Fruit fly (Drosophila melanogaster) whole organism, prepupa: ENCODE results near the gene Osi19.

ENCODE experiments used
- Blimp-1 ChIP-seq: fragments of 200-800 bp; sonication (Bioruptor generic); optimal IDR thresholded peaks from 3 replicates; lab custom pipeline; 2017; ENCODE audit warnings: missing biosample characterization, missing genetic modification characterization, mild to moderate bottlenecking, moderate library complexity, missing genetic modification reagents
- CG10631 ChIP-seq: fragments of 200-800 bp; sonication (Bioruptor generic); optimal IDR thresholded peaks from 2 replicates; lab custom pipeline; 2016; ENCODE audit warnings: missing biosample characterization, missing genetic modification characterization
- CG10669 ChIP-seq: fragments of 200-800 bp; sonication (Bioruptor generic); optimal IDR thresholded peaks from 3 replicates; lab custom pipeline; 2018; ENCODE audit warnings: missing biosample characterization, mild to moderate bottlenecking, missing genetic modification characterization, moderate library complexity
- CG11294 ChIP-seq: fragments of 200-800 bp; sonication (Bioruptor generic); IDR thresholded peaks from 2 replicates; pipeline ENCODE4 v1.3.6; 2022; ENCODE audit warnings: missing biosample characterization, missing genetic modification characterization
- CG11762 ChIP-seq: fragments of 200-800 bp; sonication (Bioruptor generic); optimal IDR thresholded peaks from 3 replicates; lab custom pipeline; 2016; ENCODE audit warnings: missing biosample characterization, missing genetic modification characterization; ENCODE audit not compliant: insufficient read depth
- CG11902 ChIP-seq: fragments of 200-800 bp; sonication (Bioruptor generic); optimal IDR thresholded peaks from 3 replicates; lab custom pipeline; 2016; ENCODE audit warnings: missing biosample characterization, missing genetic modification characterization
- CG1621 ChIP-seq: fragments of 200-800 bp; sonication (Bioruptor generic); optimal IDR thresholded peaks from 3 replicates; lab custom pipeline; 2018; ENCODE audit warnings: missing biosample characterization, mild to moderate bottlenecking, missing genetic modification characterization
- CG3919 ChIP-seq: fragments of 200-800 bp; sonication (Bioruptor generic); optimal IDR thresholded peaks from 3 replicates; lab custom pipeline; 2016; ENCODE audit warnings: missing biosample characterization, missing genetic modification characterization
- CG6792 ChIP-seq: fragments of 200-800 bp; sonication (Bioruptor generic); optimal IDR thresholded peaks from 3 replicates; lab custom pipeline; 2016; ENCODE audit warnings: missing biosample characterization, missing genetic modification characterization
- CG6808 ChIP-seq: fragments of 200-800 bp; sonication (Bioruptor generic); optimal IDR thresholded peaks from 3 replicates; lab custom pipeline; 2017; ENCODE audit warnings: missing biosample characterization, missing genetic modification characterization, mild to moderate bottlenecking, moderate library complexity, missing genetic modification reagents
- CG6854 ChIP-seq: fragments of 200-800 bp; sonication (Bioruptor generic); optimal IDR thresholded peaks from 2 replicates; lab custom pipeline; 2017; ENCODE audit warnings: missing biosample characterization, mild to moderate bottlenecking, missing genetic modification characterization
- CG8119 ChIP-seq: fragments of 200-800 bp; sonication (Bioruptor generic); IDR thresholded peaks from 3 replicates; pipeline ENCODE4 v1.3.6; 2022; ENCODE audit warnings: missing biosample characterization, missing genetic modification characterization
- CG8632 ChIP-seq: fragments of 200-800 bp; sonication (Bioruptor generic); optimal IDR thresholded peaks from 3 replicates; lab custom pipeline; 2016; ENCODE audit warnings: missing biosample characterization, missing genetic modification characterization
- CG9139 ChIP-seq: fragments of 200-800 bp; sonication (Bioruptor generic); optimal IDR thresholded peaks from 3 replicates; lab custom pipeline; 2017; ENCODE audit warnings: missing biosample characterization, mild to moderate bottlenecking, missing genetic modification characterization
- Eip78C ChIP-seq: fragments of 200-800 bp; sonication (Bioruptor generic); peaks from one replicate; lab custom pipeline; 2016; ENCODE audit warnings: missing biosample characterization, missing genetic modification characterization
- Eip93F ChIP-seq: fragments of 200-800 bp; sonication (Bioruptor generic); optimal IDR thresholded peaks from 2 replicates; lab custom pipeline; 2016; ENCODE audit warnings: missing biosample characterization, mild to moderate bottlenecking, missing genetic modification characterization
- Ets21C ChIP-seq: fragments of 200-800 bp; sonication (Bioruptor generic); optimal IDR thresholded peaks from 3 replicates; lab custom pipeline; 2016; ENCODE audit warnings: missing biosample characterization, missing genetic modification characterization
- Ets96B ChIP-seq: fragments of 200-800 bp; optimal IDR thresholded peaks from 2 replicates; lab custom pipeline; 2019; ENCODE audit warnings: missing biosample characterization, mild to moderate bottlenecking, missing genetic modification characterization, moderate library complexity
- Gug ChIP-seq: fragments of 200-800 bp; sonication (Bioruptor generic); IDR thresholded peaks from 2 replicates; pipeline ENCODE4 v1.3.6; 2022; ENCODE audit warnings: missing biosample characterization, missing genetic modification characterization
- Hr38 ChIP-seq: sonication (Bioruptor generic); optimal IDR thresholded peaks from 2 replicates; lab custom pipeline; 2016; ENCODE audit warnings: missing biosample characterization, missing genetic modification characterization
- Hr39 ChIP-seq: fragments of 200-800 bp; sonication (Bioruptor generic); optimal IDR thresholded peaks from 2 replicates; lab custom pipeline; 2016; ENCODE audit warnings: missing biosample characterization, missing genetic modification characterization
- Hr4 ChIP-seq: fragments of 200-800 bp; sonication (Bioruptor generic); optimal IDR thresholded peaks from 3 replicates; lab custom pipeline; 2016; ENCODE audit warnings: missing biosample characterization, missing genetic modification characterization
- Lpt ChIP-seq: fragments of 200-800 bp; sonication (Bioruptor generic); optimal IDR thresholded peaks from 3 replicates; lab custom pipeline; 2016; ENCODE audit warnings: missing biosample characterization, missing genetic modification characterization
- Met ChIP-seq: fragments of 200-800 bp; sonication (Bioruptor generic); optimal IDR thresholded peaks from 3 replicates; lab custom pipeline; 2016; ENCODE audit warnings: missing biosample characterization, missing genetic modification characterization
- OdsH ChIP-seq: fragments of 200-800 bp; sonication (Bioruptor generic); optimal IDR thresholded peaks from 3 replicates; lab custom pipeline; 2016; ENCODE audit warnings: missing biosample characterization, missing genetic modification characterization
- Smox ChIP-seq: fragments of 200-800 bp; sonication (Bioruptor generic); optimal IDR thresholded peaks from 3 replicates; lab custom pipeline; 2016; ENCODE audit warnings: missing biosample characterization, missing genetic modification characterization
- Sox102F ChIP-seq: fragments of 200-800 bp; sonication (Bioruptor generic); optimal IDR thresholded peaks from 2 replicates; lab custom pipeline; 2016; ENCODE audit warnings: missing biosample characterization, mild to moderate bottlenecking, missing genetic modification characterization
- Sox14 ChIP-seq: fragments of 200-800 bp; sonication (Bioruptor generic); optimal IDR thresholded peaks from 3 replicates; lab custom pipeline; 2016; ENCODE audit warnings: missing biosample characterization, missing genetic modification characterization
- Sox15 ChIP-seq: fragments of 200-800 bp; sonication (Bioruptor generic); optimal IDR thresholded peaks from 3 replicates; lab custom pipeline; 2016; ENCODE audit warnings: missing biosample characterization, missing genetic modification characterization
- achi ChIP-seq: fragments of 200-800 bp; sonication (Bioruptor generic); optimal IDR thresholded peaks from 3 replicates; lab custom pipeline; 2016; ENCODE audit warnings: missing biosample characterization, missing genetic modification characterization
- cyc ChIP-seq: fragments of 200-800 bp; sonication (Bioruptor generic); optimal IDR thresholded peaks from 3 replicates; lab custom pipeline; 2016; ENCODE audit warnings: missing biosample characterization, missing genetic modification characterization
- dac ChIP-seq: fragments of 200-800 bp; sonication (Bioruptor generic); optimal IDR thresholded peaks from 2 replicates; lab custom pipeline; 2017; ENCODE audit warnings: missing biosample characterization, mild to moderate bottlenecking, missing genetic modification characterization
- dsx ChIP-seq: fragments of 200-800 bp; optimal IDR thresholded peaks from 3 replicates; lab custom pipeline; 2019; ENCODE audit warnings: missing biosample characterization, mild to moderate bottlenecking, missing genetic modification characterization, moderate library complexity; ENCODE audit not compliant: poor library complexity, severe bottlenecking
- eg ChIP-seq: fragments of 200-800 bp; sonication (Bioruptor generic); IDR thresholded peaks from 3 replicates; pipeline ENCODE4 v1.3.6; 2022; ENCODE audit warnings: missing biosample characterization, missing genetic modification characterization
- fd59A ChIP-seq: fragments of 200-800 bp; sonication (Bioruptor generic); optimal IDR thresholded peaks from 2 replicates; lab custom pipeline; 2017; ENCODE audit warnings: missing biosample characterization, mild to moderate bottlenecking, missing genetic modification characterization, missing genetic modification reagents
- fd85E ChIP-seq: fragments of 200-800 bp; sonication (Bioruptor generic); optimal IDR thresholded peaks from 3 replicates; lab custom pipeline; 2016; ENCODE audit warnings: missing biosample characterization, missing genetic modification characterization
- fkh ChIP-seq: fragments of 200-800 bp; sonication (Bioruptor generic); optimal IDR thresholded peaks from 3 replicates; lab custom pipeline; 2017; ENCODE audit warnings: missing biosample characterization, mild to moderate bottlenecking, missing genetic modification characterization, moderate library complexity
- lz ChIP-seq: fragments of 200-800 bp; sonication (Bioruptor generic); optimal IDR thresholded peaks from 3 replicates; lab custom pipeline; 2016; ENCODE audit warnings: missing biosample characterization, missing genetic modification characterization
- net ChIP-seq: fragments of 200-800 bp; sonication (Bioruptor generic); optimal IDR thresholded peaks from 3 replicates; lab custom pipeline; 2016; ENCODE audit warnings: missing biosample characterization, missing genetic modification characterization
- pdm3 ChIP-seq: fragments of 200-800 bp; sonication (Bioruptor generic); optimal IDR thresholded peaks from 3 replicates; lab custom pipeline; 2016; ENCODE audit warnings: missing biosample characterization, missing genetic modification characterization
- salr ChIP-seq, 2 experiments: fragments of 200-800 bp; sonication (Bioruptor generic); optimal IDR thresholded peaks; 3 replicates each; lab custom pipeline; 2016 to 2018; ENCODE audit warnings: missing biosample characterization in 2 of 2, missing genetic modification characterization in 2 of 2, mild to moderate bottlenecking in 1 of 2
- ss ChIP-seq, 2 experiments: fragments of 200-800 bp; sonication (Bioruptor generic); optimal IDR thresholded peaks; 2 replicates in 1 of 2; 3 replicates in 1 of 2; lab custom pipeline; 2017 to 2018; ENCODE audit warnings: mild to moderate bottlenecking in 2 of 2, missing biosample characterization in 2 of 2, missing genetic modification characterization in 2 of 2, moderate library complexity in 1 of 2
- topi ChIP-seq: fragments of 200-800 bp; sonication (Bioruptor generic); optimal IDR thresholded peaks from 3 replicates; lab custom pipeline; 2016; ENCODE audit warnings: missing biosample characterization, missing genetic modification characterization
- vri ChIP-seq: fragments of 200-800 bp; sonication (Bioruptor generic); optimal IDR thresholded peaks from 3 replicates; lab custom pipeline; 2016; ENCODE audit warnings: missing biosample characterization, mild to moderate bottlenecking, missing genetic modification characterization

Osi19 gene

DNA sequence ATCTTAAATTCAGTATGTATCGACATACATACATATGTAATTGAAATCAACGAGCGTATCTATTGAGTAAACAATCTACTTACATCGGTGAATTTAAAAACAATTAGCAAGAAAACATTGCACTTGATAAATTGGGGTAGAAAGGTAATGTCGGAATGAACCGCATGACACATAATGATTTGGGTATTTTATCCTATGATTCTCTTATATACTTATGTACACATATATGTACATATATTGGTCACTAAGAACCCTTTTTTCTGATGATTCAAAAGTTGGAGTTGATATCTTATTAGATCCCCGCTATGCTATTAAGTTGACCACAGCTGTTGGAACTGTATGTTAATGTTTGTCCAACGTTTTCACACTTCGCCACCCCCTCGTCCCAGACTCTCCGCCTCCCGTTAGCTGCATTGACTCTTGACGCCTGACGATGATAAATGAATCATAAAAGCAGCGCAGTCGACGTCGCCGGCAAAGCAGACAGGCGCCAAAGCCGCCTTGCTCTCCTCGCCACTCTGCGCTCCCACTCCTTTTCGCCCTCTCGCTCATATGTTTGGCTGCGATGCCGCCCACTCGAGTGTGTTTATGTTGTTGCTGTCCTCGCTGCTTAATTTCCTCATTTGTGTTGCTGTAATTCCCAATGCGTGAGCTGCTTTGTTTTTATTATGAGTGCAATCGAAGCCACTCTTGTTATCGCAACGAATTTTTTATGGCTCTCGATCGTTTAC, 17.9 kb downstream of the Osi19 start (continued):
- TF ChIP-seq Hr39 (GFP tag; lab: Kevin White, UChicago): peak; percentile 26
- no peak for TF ChIP-seq CG1621 (tag; lab: Kevin White, UChicago)
- TF ChIP-seq pdm3 (GFP tag; lab: Kevin White, UChicago): peak; percentile 64
- TF ChIP-seq Hr38 (GFP tag; lab: Kevin White, UChicago): no peak
- TF ChIP-seq CG9139 (GFP tag; lab: Kevin White, UChicago): no peak
- peak; percentile 8 for TF ChIP-seq CG6808 (GFP tag; lab: Kevin White, UChicago)
- peak; percentile 31 for TF ChIP-seq net (GFP tag; lab: Kevin White, UChicago)
- TF ChIP-seq vri (GFP tag; lab: Kevin White, UChicago): no peak
- no peak for TF ChIP-seq Eip93F (GFP tag; lab: Kevin White, UChicago)
- no peak for TF ChIP-seq CG8632 (GFP tag; lab: Kevin White, UChicago)
- TF ChIP-seq Sox15 (GFP tag; lab: Kevin White, UChicago): no peak
- TF ChIP-seq Smox (GFP tag; lab: Kevin White, UChicago): peak; percentile 22
- peak; percentile 54 for TF ChIP-seq fd59A (GFP tag; lab: Kevin White, UChicago)
- TF ChIP-seq ss (GFP tag; optimal IDR thresholded peaks at IDR 0.05; lab: Kevin White, UChicago): peak in 1 of 2 experiments; percentile 5
- peak; percentile 35 for TF ChIP-seq CG10631 (GFP tag; lab: Kevin White, UChicago)
- TF ChIP-seq Hr4 (GFP tag; lab: Kevin White, UChicago): peak; percentile 63
- TF ChIP-seq OdsH (GFP tag; lab: Kevin White, UChicago): peak; percentile 57
- peak; percentile 7 for TF ChIP-seq Sox102F (GFP tag; lab: Kevin White, UChicago)
- peak; percentile 53; the same call in 1 of the 3 replicates for TF ChIP-seq eg (GFP tag; lab: Robert Waterston, UW)
- TF ChIP-seq salr (GFP tag; optimal IDR thresholded peaks at IDR 0.05; lab: Kevin White, UChicago): peak in 1 of 2 experiments; percentile 49
- no peak for TF ChIP-seq CG11294 (GFP tag; lab: Robert Waterston, UW)

- TF ChIP-seq fkh (GFP tag; lab: Kevin White, UChicago) (no peak), Met (GFP tag; lab: Kevin White, UChicago) (peak; percentile 88), Smox (GFP tag; lab: Kevin White, UChicago) (peak; percentile 80), dac (peak; percentile 57), Lpt (GFP tag; lab: Kevin White, UChicago) (peak; percentile 71), dsx (GFP tag; lab: Kevin White, UChicago) (no peak), vri (GFP tag; lab: Kevin White, UChicago) (peak; percentile 62), CG8119 (GFP tag; lab: Robert Waterston, UW) (peak; percentile 73; the same call in 2 of the 3 replicates), CG6792 (peak; percentile 81), cyc (GFP tag; lab: Kevin White, UChicago) (peak; percentile 78), achi (GFP tag; lab: Kevin White, UChicago) (peak; percentile 85), CG6854 (GFP tag; lab: Kevin White, UChicago) (no peak), pdm3 (GFP tag; lab: Kevin White, UChicago) (peak; percentile 86), Eip78C (GFP tag; lab: Kevin White, UChicago) (peak; percentile 97), salr (GFP tag; optimal IDR thresholded peaks at IDR 0.05; lab: Kevin White, UChicago) (peak in 1 of 2 experiments; percentile 89), Blimp-1 (GFP tag; lab: Kevin White, UChicago) (no peak), Sox14 (peak; percentile 87), ss (GFP tag; optimal IDR thresholded peaks at IDR 0.05; lab: Kevin White, UChicago) (no peak), CG10669 (GFP tag; lab: Kevin White, UChicago) (no peak), CG9139 (GFP tag; lab: Kevin White, UChicago) (no peak), CG11762 (GFP tag; lab: Kevin White, UChicago) (peak; percentile 71), CG11902 (GFP tag; lab: Kevin White, UChicago) (peak; percentile 36), CG3919 (no peak), topi (GFP tag; lab: Kevin White, UChicago) (peak; percentile 88), OdsH (GFP tag; lab: Kevin White, UChicago) (peak; percentile 88), CG1621 (tag; lab: Kevin White, UChicago) (no peak), net (GFP tag; lab: Kevin White, UChicago) (peak; percentile 84), lz (GFP tag; lab: Kevin White, UChicago) (peak; percentile 80), Gug (GFP tag; lab: Robert Waterston, UW) (no peak; the same call in 1 of the 2 replicates), Sox15 (GFP tag; lab: Kevin White, UChicago) (peak; percentile 72), Ets96B (tag; lab: Kevin White, UChicago) (peak; percentile 75), Eip93F (GFP tag; lab: Kevin White, UChicago) (no peak), CG11294 (GFP tag; lab: Robert Waterston, UW) (0 out of 2 replicates have a peak, but pooled peaks have one; percentile 29), fd85E (GFP tag; lab: Kevin White, UChicago) (no peak), Ets21C (GFP tag; lab: Kevin White, UChicago) (peak; percentile 73)
Observed at dm6 chr3R:6353624-6354352, 18.6 kb downstream of the Osi19 start.
